Worm (Caenorhabditis elegans) whole organism, L4/young adult: ENCODE measurements around the gene C16C8.18.

Experiments
- W03F9.2 ChIP-seq: fragments of 150-350 bp; optimal IDR thresholded peaks from 2 replicates; lab custom pipeline; 2014; ENCODE audit warnings: missing biosample characterization, missing genetic modification characterization
- dao-5 ChIP-seq: sonication (generic microtip); optimal IDR thresholded peaks from 2 replicates; lab custom pipeline; 2016; ENCODE audit warnings: missing genotype, missing genetic modification characterization, moderate library complexity, missing compliant biosample characterization
- him-1 ChIP-seq: sonication (generic microtip); optimal IDR thresholded peaks from 2 replicates; lab custom pipeline; 2016; ENCODE audit warnings: missing genotype, missing genetic modification reagents, missing genetic modification characterization, missing compliant biosample characterization

- TF ChIP-seq dao-5 (no peak), him-1 (tag; lab: Kevin White, UChicago) (no peak), W03F9.2 (tag; lab: Kevin White, UChicago) (no peak)
Measured at ce11 chrII:3437393-3437792, 7.9 kb downstream of the C16C8.18 start.
